Fruit fly (Drosophila melanogaster): ENCODE measurements around the gene bond.

bond gene

DNA sequence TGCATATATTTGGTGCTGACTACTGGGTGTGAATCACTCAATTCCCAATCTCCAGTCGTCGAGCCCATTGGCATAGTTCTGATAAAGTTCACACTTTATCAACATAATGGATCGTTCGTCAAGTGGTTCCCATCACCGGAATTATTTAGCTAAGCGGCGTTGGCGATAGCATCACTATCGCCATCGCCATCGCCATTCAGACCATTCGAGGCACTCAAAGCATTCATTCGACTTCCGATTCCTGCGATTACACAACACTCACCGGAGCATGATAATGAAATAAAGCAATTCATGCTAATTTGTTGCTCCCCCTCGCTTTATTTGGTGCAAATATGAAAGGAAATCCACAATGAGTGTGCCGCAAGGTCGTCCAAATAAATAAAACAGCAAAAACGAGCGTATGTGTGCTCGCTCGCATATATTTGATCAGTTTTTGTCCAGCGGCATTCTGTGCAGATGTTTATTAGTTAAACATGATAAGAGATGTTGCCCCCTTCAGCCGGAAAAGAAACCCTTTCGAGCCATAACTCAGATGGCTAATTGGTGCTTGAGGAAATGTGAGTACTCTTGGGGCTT, 44.9 kb downstream of the bond start (continued):
- TF ChIP-seq lab (GFP tag; optimal IDR thresholded peaks at IDR 0.05) (peak; percentile 68), Mad (GFP tag; optimal IDR thresholded peaks at IDR 0.05) (no peak), ase (GFP tag; IDR thresholded peaks at IDR 0.05) (no peak)

DNA sequence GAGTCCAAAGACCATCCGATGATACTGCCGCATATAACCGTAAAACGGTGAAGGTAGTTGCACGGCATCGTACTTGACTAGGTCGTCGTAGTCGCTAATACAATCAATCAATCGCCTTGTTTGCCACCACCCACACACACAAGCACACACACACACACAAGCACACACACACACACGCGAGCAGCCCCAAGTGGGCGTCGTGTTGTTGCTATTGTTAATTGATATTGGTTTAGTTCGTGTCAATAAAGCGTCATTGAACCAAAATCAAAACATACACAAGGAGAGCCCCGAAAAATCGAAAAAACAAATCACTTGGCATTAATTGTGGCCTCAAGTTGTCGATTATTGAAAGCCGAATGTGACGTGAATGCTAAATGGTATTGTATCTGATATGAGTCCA, 46.0 kb downstream of the bond start:
- TF ChIP-seq CG13624 (GFP tag; optimal IDR thresholded peaks at IDR 0.05) (no peak), bab2 (GFP tag; optimal IDR thresholded peaks at IDR 0.05) (peak; percentile 61), B-H1 (GFP tag; IDR thresholded peaks at IDR 0.05) (peak; percentile 38; the same call in 1 of the 3 replicates), gem (tag; optimal IDR thresholded peaks at IDR 0.05) (peak; percentile 56), CG13424 (tag; optimal IDR thresholded peaks at IDR 0.05) (peak; percentile 7), sd (tag; optimal IDR thresholded peaks at IDR 0.05) (peak; percentile 31), CG18599 (GFP tag; optimal IDR thresholded peaks at IDR 0.05) (peak; percentile 55), CG10209 (GFP tag; optimal IDR thresholded peaks at IDR 0.05) (peak; percentile 62), CG15514 (GFP tag; optimal IDR thresholded peaks at IDR 0.05) (peak; percentile 59), org-1 (GFP tag; optimal IDR thresholded peaks at IDR 0.05) (peak; percentile 40), CG16863 (GFP tag; optimal IDR thresholded peaks at IDR 0.05) (peak; percentile 7), CG3726 (GFP tag; IDR thresholded peaks at IDR 0.05) (peak; percentile 57; the same call in 1 of the 3 replicates), Rx (GFP tag; IDR thresholded peaks at IDR 0.05) (no peak), CG5180 (GFP tag; optimal IDR thresholded peaks at IDR 0.05) (peak; percentile 28), BtbVII (GFP tag; optimal IDR thresholded peaks at IDR 0.05) (peak; percentile 59), HLHmδ (GFP tag; optimal IDR thresholded peaks at IDR 0.05) (peak; percentile 60), HmgZ (tag; optimal IDR thresholded peaks at IDR 0.05) (peak; percentile 56), yki (optimal IDR thresholded peaks at IDR 0.05) (no peak), CG14965 (GFP tag; optimal IDR thresholded peaks at IDR 0.05; ENCODE audit: borderline replicate concordance) (peak; percentile 30), Doc3 (GFP tag; IDR thresholded peaks at IDR 0.05; ENCODE audit: partially characterized antibody) (no peak), CG43689 (GFP tag; IDR thresholded peaks at IDR 0.05) (peak; percentile 40; the same call in 1 of the 2 replicates), CG1647 (GFP tag; optimal IDR thresholded peaks at IDR 0.05) (no peak), CG33213 (GFP tag; optimal IDR thresholded peaks at IDR 0.05) (peak; percentile 31), gro (GFP tag; optimal IDR thresholded peaks at IDR 0.05) (peak; percentile 47), CG4707 (GFP tag; optimal IDR thresholded peaks at IDR 0.05) (peak; percentile 40), nau (GFP tag; optimal IDR thresholded peaks at IDR 0.05) (no peak), Mes4 (GFP tag; optimal IDR thresholded peaks at IDR 0.05) (peak; percentile 50), CG2120 (GFP tag; optimal IDR thresholded peaks at IDR 0.05) (no peak), CG32772 (GFP tag; IDR thresholded peaks at IDR 0.05) (peak; percentile 34; the same call in 1 of the 2 replicates), CG11398 (GFP tag; optimal IDR thresholded peaks at IDR 0.05) (peak; percentile 77), CG14014 (GFP tag; IDR thresholded peaks at IDR 0.05) (peak; percentile 84), CG2199 (GFP tag; IDR thresholded peaks at IDR 0.05) (peak; percentile 57; the same call in 1 of the 3 replicates), Med (GFP tag) (peak; percentile 93), CG6683 (GFP tag; optimal IDR thresholded peaks at IDR 0.05) (peak; percentile 37), BEAF-32 (GFP tag; optimal IDR thresholded peaks at IDR 0.05) (no peak), CG11093 (GFP tag; IDR thresholded peaks at IDR 0.05) (peak; percentile 7; the same call in 1 of the 3 replicates), stc (GFP tag; IDR thresholded peaks at IDR 0.05) (peak; percentile 26; the same call in 1 of the 2 replicates), CG14710 (tag; optimal IDR thresholded peaks at IDR 0.05) (peak; percentile 34), Scr (GFP tag; IDR thresholded peaks at IDR 0.05; ENCODE audit: partially characterized antibody) (no peak), CG11504 (tag; optimal IDR thresholded peaks at IDR 0.05) (peak; percentile 15), sr (GFP tag; IDR thresholded peaks at IDR 0.05) (peak; percentile 54; the same call in 1 of the 3 replicates), CG17359 (tag; optimal IDR thresholded peaks at IDR 0.05) (peak; percentile 59), CG4360 (GFP tag; IDR thresholded peaks at IDR 0.05) (peak; percentile 39), CG9727 (GFP tag; optimal IDR thresholded peaks at IDR 0.05) (peak; percentile 65), tgo (GFP tag; IDR thresholded peaks at IDR 0.05) (peak; percentile 46; the same call in 1 of the 3 replicates)

Data from whole organism, embryonic.